Worm (Caenorhabditis elegans) whole organism, L4 larva: ENCODE data around the gene ZK632.10.

Source experiments
- F26F4.8 ChIP-seq: fragments of 200-800 bp; sonication (Bioruptor generic); conservative IDR thresholded peaks from 2 replicates; pipeline ENCODE4 v1.3.6; 2022; ENCODE audit warnings: missing genetic modification characterization, missing compliant biosample characterization
- F37D6.2 ChIP-seq: sonication (generic microtip); optimal IDR thresholded peaks from 2 replicates; lab custom pipeline; 2016; ENCODE audit warnings: mild to moderate bottlenecking, missing genetic modification characterization, missing compliant biosample characterization
- R02D3.7 ChIP-seq: fragments of 150-350 bp; sonication (generic microtip); optimal IDR thresholded peaks from 3 replicates; lab custom pipeline; 2014; ENCODE audit warnings: missing biosample characterization, missing genetic modification characterization
- T20F7.1 ChIP-seq: fragments of 200-800 bp; sonication (Bioruptor generic); optimal IDR thresholded peaks from 2 replicates; lab custom pipeline; 2018; ENCODE audit warnings: mild to moderate bottlenecking, missing genetic modification characterization, missing compliant biosample characterization
- T26A8.4 ChIP-seq: fragments of 200-800 bp; sonication (Bioruptor generic); IDR thresholded peaks from 2 replicates; pipeline ENCODE4 v1.3.6; 2022; ENCODE audit warnings: missing genetic modification characterization, missing compliant biosample characterization
- Y105C5A.15 ChIP-seq: fragments of 200-800 bp; sonication (Bioruptor generic); IDR thresholded peaks from 2 replicates; pipeline ENCODE4 v1.3.6; 2022; ENCODE audit warnings: missing genetic modification characterization, missing compliant biosample characterization
- aha-1 ChIP-seq: fragments of 150-350 bp; peaks from one replicate; lab custom pipeline; 2014; ENCODE audit warnings: missing biosample characterization, missing genetic modification characterization
- ceh-82 ChIP-seq: sonication (generic microtip); optimal IDR thresholded peaks from 2 replicates; lab custom pipeline; 2017; ENCODE audit warnings: missing biosample characterization, missing genetic modification characterization
- ces-1 ChIP-seq: fragments of 150-350 bp; sonication (generic microtip); optimal IDR thresholded peaks from 4 replicates; lab custom pipeline; 2014; ENCODE audit warnings: missing biosample characterization, missing genetic modification reagents, missing genetic modification characterization
- cey-2 ChIP-seq: sonication (generic microtip); optimal IDR thresholded peaks from 3 replicates; lab custom pipeline; 2017; ENCODE audit warnings: missing genetic modification characterization, mild to moderate bottlenecking, missing compliant biosample characterization, antibody characterized with exemption, borderline replicate concordance; ENCODE audit not compliant: insufficient read depth
- daf-12 ChIP-seq: fragments of 150-350 bp; optimal IDR thresholded peaks from 2 replicates; lab custom pipeline; 2014; ENCODE audit warnings: missing biosample characterization, missing genetic modification reagents, missing genetic modification characterization
- daf-16 ChIP-seq, 3 experiments: sonication (generic microtip); optimal IDR thresholded peaks; 2 replicates each; lab custom pipeline; 2016 to 2017; ENCODE audit warnings: missing genetic modification characterization in 3 of 3, missing genetic modification reagents in 3 of 3, mild to moderate bottlenecking in 2 of 3, missing compliant biosample characterization in 2 of 3, missing biosample characterization in 1 of 3, moderate library complexity in 1 of 3
- duxl-1 ChIP-seq: sonication (generic microtip); optimal IDR thresholded peaks from 2 replicates; lab custom pipeline; 2016; ENCODE audit warnings: mild to moderate bottlenecking, missing genetic modification characterization, moderate library complexity, missing compliant biosample characterization; ENCODE audit not compliant: poor library complexity
- dve-1 ChIP-seq: sonication (generic microtip); optimal IDR thresholded peaks from 2 replicates; lab custom pipeline; 2017; ENCODE audit warnings: antibody characterized with exemption, mild to moderate bottlenecking, missing genetic modification characterization, missing compliant biosample characterization; ENCODE audit not compliant: insufficient read depth
- fos-1 ChIP-seq: fragments of 150-350 bp; optimal IDR thresholded peaks from 2 replicates; lab custom pipeline; 2014; ENCODE audit warnings: missing biosample characterization, missing genetic modification characterization
- lim-7 ChIP-seq: fragments of 200-800 bp; sonication (Bioruptor generic); IDR thresholded peaks from 2 replicates; pipeline ENCODE4 v1.3.6; 2022; ENCODE audit warnings: missing genetic modification characterization, missing compliant biosample characterization
- lin-1 ChIP-seq: fragments of 200-800 bp; sonication (Bioruptor generic); IDR thresholded peaks from 2 replicates; pipeline ENCODE4 v1.3.6; 2022; ENCODE audit warnings: missing genetic modification reagents, missing genetic modification characterization, missing compliant biosample characterization
- lin-13 ChIP-seq: fragments of 150-350 bp; optimal IDR thresholded peaks from 2 replicates; lab custom pipeline; 2014; ENCODE audit warnings: missing biosample characterization, missing genetic modification reagents, missing genetic modification characterization
- lin-15B ChIP-seq: fragments of 150-350 bp; sonication (generic microtip); optimal IDR thresholded peaks from 3 replicates; lab custom pipeline; 2014; ENCODE audit warnings: missing biosample characterization, missing genetic modification characterization
- madf-5 ChIP-seq, 2 experiments: fragments of 200-800 bp; sonication (Bioruptor generic); IDR thresholded peaks; 2 replicates each; pipeline ENCODE4 v1.3.6; 2022; ENCODE audit warnings: missing compliant biosample characterization in 2 of 2, missing genetic modification characterization in 2 of 2
- mdl-1 ChIP-seq, 2 experiments: fragments of 150-350 bp in 1 of 2; sonication (generic microtip) in 1 of 2; optimal IDR thresholded peaks; 2 replicates each; lab custom pipeline; 2014 to 2017; ENCODE audit warnings: missing biosample characterization in 2 of 2, missing genetic modification characterization in 2 of 2
- mes-2 ChIP-seq: sonication (generic microtip); optimal IDR thresholded peaks from 2 replicates; lab custom pipeline; 2016; ENCODE audit warnings: missing genotype, mild to moderate bottlenecking, missing genetic modification characterization, missing compliant biosample characterization; ENCODE audit not compliant: poor library complexity, severe bottlenecking
- mxl-2 ChIP-seq: fragments of 200-800 bp; sonication (Bioruptor generic); conservative IDR thresholded peaks from 2 replicates; pipeline ENCODE4 v1.3.6; 2022; ENCODE audit warnings: missing genetic modification reagents, missing genetic modification characterization, missing compliant biosample characterization
- mxl-3 ChIP-seq: fragments of 200-800 bp; sonication (Bioruptor generic); optimal IDR thresholded peaks from 2 replicates; lab custom pipeline; 2018; ENCODE audit warnings: mild to moderate bottlenecking, missing genetic modification characterization, missing compliant biosample characterization
- nhr-28 ChIP-seq: fragments of 150-350 bp; optimal IDR thresholded peaks from 2 replicates; lab custom pipeline; 2014; ENCODE audit warnings: missing biosample characterization, missing genetic modification characterization
- nhr-6 ChIP-seq: fragments of 150-350 bp; optimal IDR thresholded peaks from 2 replicates; lab custom pipeline; 2014; ENCODE audit warnings: missing biosample characterization, missing genetic modification characterization
- nhr-77 ChIP-seq: fragments of 150-350 bp; optimal IDR thresholded peaks from 2 replicates; lab custom pipeline; 2014; ENCODE audit warnings: missing biosample characterization, missing genetic modification characterization
- pha-4 ChIP-seq, 2 experiments: fragments of 150-350 bp in 1 of 2; fragments of 200-800 bp in 1 of 2; sonication (Bioruptor generic) in 1 of 2; IDR thresholded peaks in 1 of 2; optimal IDR thresholded peaks in 1 of 2; 2 replicates each; pipeline versions ENCODE4 v1.3.6 to Lab custom; 2014 to 2022; ENCODE audit warnings: missing genetic modification characterization in 2 of 2, missing genetic modification reagents in 2 of 2, missing biosample characterization in 1 of 2, missing compliant biosample characterization in 1 of 2
- php-3 ChIP-seq: fragments of 200-800 bp; sonication (Bioruptor generic); IDR thresholded peaks from 2 replicates; pipeline ENCODE4 v1.3.6; 2022; ENCODE audit warnings: missing genetic modification reagents, missing genetic modification characterization, missing compliant biosample characterization
- pqm-1 ChIP-seq: sonication (generic microtip); optimal IDR thresholded peaks from 2 replicates; lab custom pipeline; 2017; ENCODE audit warnings: missing biosample characterization, missing genetic modification characterization
- rbr-2 ChIP-seq: sonication (generic microtip); optimal IDR thresholded peaks from 2 replicates; lab custom pipeline; 2016; ENCODE audit warnings: missing genotype, missing genetic modification characterization, missing compliant biosample characterization
- saeg-2 ChIP-seq: fragments of 200-800 bp; sonication (Bioruptor generic); IDR thresholded peaks from 2 replicates; pipeline ENCODE4 v1.3.6; 2022; ENCODE audit warnings: missing genetic modification reagents, missing genetic modification characterization, missing compliant biosample characterization
- set-16 ChIP-seq: fragments of 200-800 bp; sonication (Bioruptor generic); IDR thresholded peaks from 2 replicates; pipeline ENCODE4 v1.3.6; 2022; ENCODE audit warnings: missing genetic modification reagents, missing genetic modification characterization, missing compliant biosample characterization
- skn-1 ChIP-seq: fragments of 150-350 bp; optimal IDR thresholded peaks from 2 replicates; lab custom pipeline; 2014; ENCODE audit warnings: missing biosample characterization, missing genetic modification characterization
- snpc-1.2 ChIP-seq: fragments of 200-800 bp; sonication (Bioruptor generic); IDR thresholded peaks from 2 replicates; pipeline ENCODE4 v1.3.6; 2022; ENCODE audit warnings: missing genetic modification reagents, missing genetic modification characterization, missing compliant biosample characterization
- spr-3 ChIP-seq: fragments of 200-800 bp; sonication (Bioruptor generic); optimal IDR thresholded peaks from 2 replicates; lab custom pipeline; 2018; ENCODE audit warnings: mild to moderate bottlenecking, missing genetic modification characterization, missing compliant biosample characterization
- tag-97 ChIP-seq: fragments of 200-800 bp; sonication (Bioruptor generic); IDR thresholded peaks from 2 replicates; pipeline ENCODE4 v1.3.6; 2022; ENCODE audit warnings: missing genetic modification characterization, missing compliant biosample characterization
- unc-39 ChIP-seq: sonication (generic microtip); optimal IDR thresholded peaks from 2 replicates; lab custom pipeline; 2017; ENCODE audit warnings: missing biosample characterization, missing genetic modification characterization
- zag-1 ChIP-seq: fragments of 150-350 bp; optimal IDR thresholded peaks from 2 replicates; lab custom pipeline; 2014; ENCODE audit warnings: missing biosample characterization, missing genetic modification characterization
- zfp-3 ChIP-seq: fragments of 200-800 bp; sonication (Bioruptor generic); conservative IDR thresholded peaks from 2 replicates; pipeline ENCODE4 v1.3.6; 2022; ENCODE audit warnings: missing genetic modification reagents, missing genetic modification characterization, missing compliant biosample characterization
- zip-2 ChIP-seq: fragments of 150-350 bp; optimal IDR thresholded peaks from 2 replicates; lab custom pipeline; 2014; ENCODE audit warnings: missing biosample characterization, missing genetic modification characterization
- ztf-11 ChIP-seq: fragments of 150-350 bp; optimal IDR thresholded peaks from 2 replicates; lab custom pipeline; 2014; ENCODE audit warnings: missing biosample characterization, missing genetic modification characterization

ZK632.10 gene

DNA sequence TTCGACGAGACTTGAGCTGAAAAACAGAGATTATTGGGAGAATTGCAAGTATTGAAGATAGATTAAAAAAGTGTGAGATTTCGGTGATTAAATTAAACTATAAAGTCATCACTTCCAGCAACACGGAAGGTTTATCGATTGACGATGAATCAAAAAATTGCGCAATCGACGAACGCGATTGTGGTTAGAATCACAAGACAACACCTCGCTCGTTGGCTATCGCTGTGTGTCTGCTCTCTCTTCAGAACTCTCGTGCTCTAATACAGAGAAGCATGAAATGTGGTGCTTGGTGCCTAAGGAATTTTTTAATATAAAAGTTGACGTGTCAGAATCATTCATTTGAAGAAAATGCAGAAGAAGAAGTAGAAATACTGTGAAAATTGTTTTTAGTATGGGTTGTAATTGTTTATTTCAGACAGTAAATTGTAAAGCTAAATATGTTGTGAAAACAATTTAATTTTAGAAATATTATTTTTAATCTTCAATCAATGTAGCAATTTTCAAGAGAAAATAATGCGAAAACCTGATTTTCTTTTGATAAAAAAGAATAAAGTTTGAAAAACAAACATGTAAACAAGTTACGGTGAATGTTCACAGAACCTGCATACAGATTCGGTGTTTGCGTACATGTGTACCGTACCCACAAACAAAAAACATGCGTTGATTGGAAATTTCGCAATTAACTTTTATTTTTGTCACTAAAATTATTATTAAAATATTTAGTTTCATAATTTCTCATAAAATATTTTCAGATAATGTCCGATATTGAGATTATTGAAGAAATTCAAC, at the start of gene ZK632.10, which contains the start of gene ZK632.11 (continued):
- no peak for TF ChIP-seq zfp-3 (GFP tag; lab: Robert Waterston, UW)
- TF ChIP-seq Y105C5A.15 = no peak
- no peak for TF ChIP-seq ces-1
- no peak for TF ChIP-seq mxl-2
- no peak for TF ChIP-seq spr-3 (GFP tag; lab: Kevin White, UChicago)
- TF ChIP-seq lin-13 (GFP tag; lab: Kevin White, UChicago) = no peak
- TF ChIP-seq pqm-1 (tag; lab: Kevin White, UChicago) = no peak
- TF ChIP-seq lin-15B (tag; lab: Kevin White, UChicago) = no peak
- TF ChIP-seq rbr-2 = peak; percentile 6
- no peak for TF ChIP-seq duxl-1 (tag; lab: Kevin White, UChicago)
- no peak for TF ChIP-seq zag-1 (tag; lab: Kevin White, UChicago)
- no peak for TF ChIP-seq zip-2 (tag; lab: Kevin White, UChicago)
- no peak for TF ChIP-seq nhr-6 (tag; lab: Kevin White, UChicago)
- TF ChIP-seq set-16 (GFP tag; lab: Robert Waterston, UW) = no peak
- peak; percentile 35 to 72 for TF ChIP-seq mdl-1 (tag; optimal IDR thresholded peaks at IDR 0.05; lab: Kevin White, UChicago)
- TF ChIP-seq R02D3.7 (tag; lab: Kevin White, UChicago) = no peak
- no peak for TF ChIP-seq pha-4 (GFP tag; IDR thresholded peaks at IDR 0.05; lab: Robert Waterston, UW)
- TF ChIP-seq pha-4 (tag; optimal IDR thresholded peaks at IDR 0.05; lab: Kevin White, UChicago) = peak; percentile 87
- TF ChIP-seq saeg-2 (GFP tag; lab: Robert Waterston, UW) = no peak
- TF ChIP-seq unc-39 (tag; lab: Kevin White, UChicago) = no peak
- no peak for TF ChIP-seq skn-1 (tag; lab: Kevin White, UChicago)
- TF ChIP-seq cey-2 (tag; lab: Kevin White, UChicago) = no peak
- no peak for TF ChIP-seq php-3
- no peak for TF ChIP-seq daf-12 (tag; lab: Kevin White, UChicago)
- TF ChIP-seq T20F7.1 (GFP tag; lab: Kevin White, UChicago) = peak; percentile 32
- no peak for TF ChIP-seq aha-1 (tag; lab: Kevin White, UChicago)
- no peak for TF ChIP-seq ztf-11 (tag; lab: Kevin White, UChicago)
- no peak for TF ChIP-seq mxl-3 (GFP tag; lab: Kevin White, UChicago)
- no peak for TF ChIP-seq nhr-77 (tag; lab: Kevin White, UChicago)
- no peak for TF ChIP-seq snpc-1.2 (GFP tag; lab: Robert Waterston, UW)
- no peak for TF ChIP-seq F37D6.2
- no peak for TF ChIP-seq fos-1 (tag; lab: Kevin White, UChicago)
- TF ChIP-seq lim-7 (GFP tag; lab: Robert Waterston, UW) = peak; percentile 16; the same call in 1 of the 2 replicates
- 0 out of 2 replicates have a peak, but pooled peaks have one; percentile 7 for TF ChIP-seq lin-1 (GFP tag; lab: Robert Waterston, UW)
- no peak for TF ChIP-seq ceh-82 (tag; lab: Kevin White, UChicago)
- peak in 1 of 2 experiments; percentile 27 for TF ChIP-seq daf-16 (GFP tag; optimal IDR thresholded peaks at IDR 0.05; lab: Kevin White, UChicago)
- TF ChIP-seq daf-16 (tag; optimal IDR thresholded peaks at IDR 0.05; lab: Kevin White, UChicago) = peak; percentile 93
- TF ChIP-seq T26A8.4 = no peak
- no peak for TF ChIP-seq nhr-28 (tag; lab: Kevin White, UChicago)
- TF ChIP-seq madf-5 (GFP tag; IDR thresholded peaks at IDR 0.05; lab: Robert Waterston, UW) = no peak
- TF ChIP-seq mes-2 (tag; lab: Kevin White, UChicago) = peak; percentile 80
- TF ChIP-seq tag-97 = no peak
- peak; percentile 44 for TF ChIP-seq dve-1 (tag; lab: Kevin White, UChicago)
- no peak for TF ChIP-seq F26F4.8
